Fruit fly (Drosophila melanogaster) whole organism, pupa: ENCODE data around the gene Or7a.

Experiments
- CG12605 ChIP-seq: fragments of 200-800 bp; sonication (Bioruptor generic); IDR thresholded peaks from 2 replicates; pipeline ENCODE4 v1.3.6; 2022; ENCODE audit warnings: missing biosample characterization, missing genetic modification characterization
- CG14655 ChIP-seq: fragments of 200-800 bp; sonication (Bioruptor generic); optimal IDR thresholded peaks from 3 replicates; lab custom pipeline; 2017; ENCODE audit warnings: mild to moderate bottlenecking, missing biosample characterization, missing genetic modification reagents, missing genetic modification characterization
- CG32121 ChIP-seq: fragments of 200-800 bp; sonication (Bioruptor generic); IDR thresholded peaks from 2 replicates; pipeline ENCODE4 v1.3.6; 2022; ENCODE audit warnings: missing biosample characterization, missing genetic modification characterization
- CG8159 ChIP-seq: fragments of 200-800 bp; sonication (Bioruptor generic); optimal IDR thresholded peaks from 3 replicates; lab custom pipeline; 2018; ENCODE audit warnings: missing biosample characterization, mild to moderate bottlenecking, missing genetic modification characterization, moderate library complexity
- CG8301 ChIP-seq: fragments of 200-800 bp; sonication (Bioruptor generic); optimal IDR thresholded peaks from 2 replicates; lab custom pipeline; 2018; ENCODE audit warnings: missing biosample characterization, mild to moderate bottlenecking, missing genetic modification characterization
- EcR ChIP-seq: fragments of 200-800 bp; sonication (Bioruptor generic); optimal IDR thresholded peaks from 3 replicates; lab custom pipeline; 2019; ENCODE audit warnings: missing biosample characterization, missing genetic modification characterization, mild to moderate bottlenecking, moderate library complexity, missing genetic modification reagents
- Pif1B ChIP-seq: fragments of 200-800 bp; sonication (Bioruptor generic); optimal IDR thresholded peaks from 3 replicates; lab custom pipeline; 2016; ENCODE audit warnings: missing biosample characterization, missing genetic modification characterization

DNA sequence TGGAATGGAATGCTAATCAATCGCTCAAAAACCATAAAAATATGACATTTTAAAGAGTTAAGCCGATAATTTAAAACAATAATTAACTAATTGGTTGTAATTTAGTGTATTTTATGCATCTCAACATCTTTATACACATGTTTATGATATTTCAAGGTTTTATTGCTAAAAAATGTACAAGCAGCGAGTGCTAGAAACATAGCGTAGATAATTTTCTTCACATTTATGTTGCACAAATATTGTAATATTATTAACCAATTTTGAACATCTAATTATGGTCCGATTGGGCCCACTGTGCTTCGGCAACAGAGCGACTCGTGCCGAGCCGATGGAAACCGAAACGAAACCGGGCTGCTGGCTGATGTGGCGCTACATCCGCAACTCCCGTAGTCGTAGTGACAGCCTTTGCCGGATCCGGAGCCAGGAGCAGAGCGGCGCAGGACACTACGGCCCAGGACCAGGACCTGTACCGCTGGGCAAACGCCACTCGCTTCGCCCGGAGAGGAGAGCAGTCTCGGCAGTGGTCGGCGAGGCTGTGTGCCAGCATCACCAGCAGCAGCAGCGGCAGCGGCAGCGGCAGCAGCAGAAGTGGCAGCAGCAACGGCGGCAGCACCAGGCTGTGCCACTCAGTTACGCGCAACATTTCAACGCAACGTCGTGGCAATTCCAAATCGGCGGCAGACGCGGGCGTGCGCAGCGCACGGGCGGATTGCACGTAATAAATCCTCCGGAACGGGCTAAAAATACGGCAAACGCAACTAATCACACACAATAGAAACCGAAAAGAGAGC, 12.9 kb upstream of the Or7a start, which contains the start of gene sdt:
- TF ChIP-seq CG14655 (GFP tag; lab: Kevin White, UChicago) (no peak), CG12605 (no peak), CG32121 (no peak), CG8159 (tag; lab: Kevin White, UChicago) (peak; percentile 20), EcR (GFP tag; lab: Kevin White, UChicago) (no peak), Pif1B (no peak), CG8301 (tag; lab: Kevin White, UChicago) (no peak)
